Fruit fly (Drosophila melanogaster): Measurements from ENCODE around the gene psh.

DNA sequence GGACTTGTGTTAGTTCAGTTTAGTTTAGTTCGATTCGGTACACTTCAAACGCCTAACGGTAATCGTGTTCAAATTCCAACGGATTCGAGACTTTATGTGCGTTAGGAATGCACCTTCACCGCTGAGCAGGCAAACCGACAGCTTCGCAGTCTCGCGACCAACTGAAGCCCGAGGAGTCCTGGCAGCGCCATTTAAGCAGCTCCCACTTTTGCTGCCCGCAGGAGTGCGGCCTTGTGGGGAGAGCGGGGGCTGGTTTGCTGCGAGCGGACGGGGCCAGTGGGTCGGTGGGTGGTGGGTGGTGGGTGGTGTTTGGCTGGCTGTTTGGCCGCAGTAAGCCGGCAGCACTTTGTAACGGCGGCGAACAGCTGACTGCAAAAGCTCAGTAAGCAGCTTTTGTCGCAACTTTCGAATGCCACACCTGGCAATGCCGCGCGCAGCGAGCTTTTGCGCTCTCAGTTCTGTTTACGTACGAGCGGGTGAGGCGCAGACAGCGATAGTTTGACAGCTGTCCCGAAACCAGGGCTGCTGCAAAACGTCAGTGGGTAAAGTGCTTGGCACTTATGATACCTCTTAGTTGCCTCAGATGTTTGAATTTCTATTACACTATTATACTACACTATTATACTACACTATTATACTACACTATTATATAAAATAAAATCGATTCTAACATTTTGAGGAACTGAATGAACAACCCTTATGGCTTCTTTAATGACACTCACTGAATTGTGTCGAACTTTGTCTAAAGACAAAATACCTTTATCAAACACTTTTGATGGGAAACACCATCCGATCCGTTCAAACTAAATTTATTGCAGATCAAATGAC, 7.2 kb downstream of the psh start, which contains the start of gene CG32547:
- peak; percentile 42; the same call in 2 of the 3 replicates for TF ChIP-seq CG4496 (GFP tag; IDR thresholded peaks at IDR 0.05)
- TF ChIP-seq CG14655 (GFP tag; optimal IDR thresholded peaks at IDR 0.05) = peak; percentile 3
- TF ChIP-seq D1 (tag; optimal IDR thresholded peaks at IDR 0.05) = no peak
- no peak for TF ChIP-seq fd96Ca (GFP tag; IDR thresholded peaks at IDR 0.05)
- no peak for TF ChIP-seq EcR (GFP tag; optimal IDR thresholded peaks at IDR 0.05)
- no peak for TF ChIP-seq CG10348 (GFP tag; IDR thresholded peaks at IDR 0.05)
- TF ChIP-seq CG32121 (GFP tag; IDR thresholded peaks at IDR 0.05) = 0 out of 2 replicates have a peak, but pooled peaks have one; percentile 22
- no peak for TF ChIP-seq CG13204 (GFP tag; optimal IDR thresholded peaks at IDR 0.05)
- no peak for TF ChIP-seq CG12605 (GFP tag; IDR thresholded peaks at IDR 0.05)

Measured in whole organism, pupa.